Worm (Caenorhabditis elegans): ENCODE results near the gene ins-15.

Gene ins-15

DNA sequence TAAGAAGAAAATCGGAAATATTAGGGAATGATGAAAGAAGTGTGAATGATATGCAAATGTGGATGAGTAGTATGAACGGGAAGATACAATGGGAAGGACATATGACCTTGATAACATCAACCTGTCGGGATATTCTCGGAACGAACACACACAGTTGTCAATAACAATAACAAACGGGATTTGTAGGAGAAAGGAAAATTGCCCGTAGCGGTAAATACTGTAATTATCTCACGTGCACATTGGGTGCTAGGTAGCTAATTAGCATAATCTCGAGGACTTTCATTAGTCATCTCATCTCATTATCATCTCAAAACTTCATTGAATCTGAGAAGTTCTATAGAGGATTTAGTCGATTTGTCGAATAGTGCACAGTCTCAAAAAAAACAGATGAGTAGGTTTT, 31.5 kb downstream of the ins-15 start:
- TF ChIP-seq ztf-11 (tag; optimal IDR thresholded peaks at IDR 0.05) (no peak), unc-62 (GFP tag; optimal IDR thresholded peaks at IDR 0.05) (peak; percentile 32), ham-2 (GFP tag; optimal IDR thresholded peaks at IDR 0.05) (peak; percentile 84), elt-1 (tag; optimal IDR thresholded peaks at IDR 0.05; ENCODE audit: borderline replicate concordance, insufficient read depth) (peak; percentile 51), nhr-237 (tag; optimal IDR thresholded peaks at IDR 0.05) (no peak)

DNA sequence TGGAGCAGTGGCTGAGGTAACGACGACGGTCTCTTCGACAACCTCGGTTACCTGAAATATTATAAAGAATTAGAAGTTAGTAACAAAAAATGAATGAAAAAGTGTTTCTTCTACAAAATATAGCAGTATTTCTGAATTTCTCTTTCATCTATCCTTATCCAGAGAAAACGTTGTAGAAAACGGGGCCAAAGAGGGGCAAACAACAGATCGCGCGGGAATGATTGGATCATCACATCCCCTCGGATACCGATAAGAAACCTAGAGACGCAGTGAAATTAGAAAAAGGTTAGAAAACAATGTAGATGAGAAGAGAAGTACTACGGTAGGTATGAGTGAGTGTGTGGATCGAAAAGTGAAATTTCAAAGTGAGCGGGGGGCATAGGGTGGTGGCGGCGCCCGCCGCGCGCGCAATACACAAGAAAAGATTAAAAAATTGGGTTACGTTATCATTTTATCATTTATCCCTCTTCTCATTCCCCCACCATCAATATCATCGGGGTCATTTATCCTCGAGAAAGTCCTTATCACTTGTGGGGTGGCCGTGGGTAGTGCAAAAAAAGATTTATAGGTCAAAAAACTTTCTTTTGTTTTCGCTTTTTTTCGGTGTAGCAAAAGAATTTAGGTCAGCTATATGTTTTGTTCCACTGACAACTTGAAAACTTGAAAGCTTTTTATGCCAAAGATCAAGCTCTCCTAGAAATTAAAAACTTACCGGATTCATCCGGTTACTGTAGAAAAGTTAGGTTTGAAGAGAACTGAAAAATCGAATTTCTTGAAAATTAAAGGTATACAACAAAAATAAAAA, 32.2 kb downstream of the ins-15 start, which contains the start of the genes dpy-10 and T14B4.19:
Gene dpy-10 (minus strand): TSS at position 51 of the 805 bp plus-strand sequence.
Gene T14B4.19 (minus strand): TSS at position 755 of the 805 bp plus-strand sequence.
- TF ChIP-seq sptf-1 (tag; optimal IDR thresholded peaks at IDR 0.05) (no peak), elt-1 (tag; optimal IDR thresholded peaks at IDR 0.05; ENCODE audit: borderline replicate concordance, insufficient read depth) (peak; percentile 80), ceh-43 (GFP tag; optimal IDR thresholded peaks at IDR 0.05) (no peak), elt-3 (tag; optimal IDR thresholded peaks at IDR 0.05) (peak; percentile 58), cnd-1 (tag; optimal IDR thresholded peaks at IDR 0.05) (no peak), mep-1 (tag; optimal IDR thresholded peaks at IDR 0.05) (no peak), blmp-1 (tag; optimal IDR thresholded peaks at IDR 0.05) (peak; percentile 82), drap-1 (GFP tag; optimal IDR thresholded peaks at IDR 0.05) (no peak), unc-62 (GFP tag; optimal IDR thresholded peaks at IDR 0.05) (no peak), ham-2 (GFP tag; optimal IDR thresholded peaks at IDR 0.05) (peak; percentile 39), nhr-237 (tag; optimal IDR thresholded peaks at IDR 0.05) (no peak), lin-13 (tag; optimal IDR thresholded peaks at IDR 0.05) (no peak), ceh-83 (GFP tag; optimal IDR thresholded peaks at IDR 0.05) (no peak)

DNA sequence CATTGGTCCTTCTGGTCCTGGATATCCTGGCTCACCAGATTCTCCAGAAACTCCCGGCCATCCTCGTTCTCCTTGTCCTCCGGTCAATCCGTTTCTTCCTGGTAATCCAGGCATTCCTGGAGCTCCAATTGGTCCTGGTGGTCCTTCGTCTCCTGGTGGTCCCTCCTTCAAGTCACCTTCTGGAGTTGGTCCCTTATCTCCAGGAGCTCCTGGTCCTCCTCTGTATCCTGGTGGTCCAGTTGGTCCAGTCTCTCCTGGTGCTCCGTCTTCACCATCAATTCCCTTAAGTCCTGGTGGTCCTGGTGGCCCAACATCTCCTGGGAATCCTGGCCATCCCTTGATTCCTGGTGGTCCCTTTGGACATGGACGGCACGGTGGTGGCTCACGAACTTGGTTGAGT, 34.0 kb downstream of the ins-15 start:
- TF ChIP-seq nhr-28 (tag; optimal IDR thresholded peaks at IDR 0.05), result no peak
- no peak for TF ChIP-seq ztf-11 (tag; optimal IDR thresholded peaks at IDR 0.05)
- no peak for TF ChIP-seq ceh-39 (tag; optimal IDR thresholded peaks at IDR 0.05)
- TF ChIP-seq ceh-83 (GFP tag; optimal IDR thresholded peaks at IDR 0.05), result no peak
- TF ChIP-seq blmp-1 (tag; optimal IDR thresholded peaks at IDR 0.05), result no peak
- TF ChIP-seq nhr-12 (tag; optimal IDR thresholded peaks at IDR 0.05), result no peak

DNA sequence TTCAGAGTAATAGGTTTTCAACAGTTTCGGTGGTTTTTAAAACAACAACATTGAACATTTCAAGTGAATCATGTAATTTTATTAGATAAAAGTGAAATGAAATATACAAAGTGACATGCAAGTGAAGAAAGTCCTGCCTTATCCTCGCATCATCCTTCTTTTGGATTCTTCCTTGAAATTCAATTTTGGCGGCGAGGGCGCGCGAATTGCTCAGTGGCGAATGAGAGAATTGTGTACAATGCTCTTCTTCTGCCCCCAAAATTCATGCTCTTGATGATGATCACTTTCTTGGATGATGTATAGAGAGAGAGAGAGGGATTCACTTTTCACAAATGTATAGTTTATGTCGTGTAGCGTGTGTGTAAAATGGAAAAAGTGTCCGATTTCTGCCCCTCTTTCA, 34.9 kb downstream of the ins-15 start:
- peak; percentile 96 for TF ChIP-seq ces-1 (GFP tag; optimal IDR thresholded peaks at IDR 0.05)
- TF ChIP-seq tbx-8 (GFP tag; optimal IDR thresholded peaks at IDR 0.05), result no peak

DNA sequence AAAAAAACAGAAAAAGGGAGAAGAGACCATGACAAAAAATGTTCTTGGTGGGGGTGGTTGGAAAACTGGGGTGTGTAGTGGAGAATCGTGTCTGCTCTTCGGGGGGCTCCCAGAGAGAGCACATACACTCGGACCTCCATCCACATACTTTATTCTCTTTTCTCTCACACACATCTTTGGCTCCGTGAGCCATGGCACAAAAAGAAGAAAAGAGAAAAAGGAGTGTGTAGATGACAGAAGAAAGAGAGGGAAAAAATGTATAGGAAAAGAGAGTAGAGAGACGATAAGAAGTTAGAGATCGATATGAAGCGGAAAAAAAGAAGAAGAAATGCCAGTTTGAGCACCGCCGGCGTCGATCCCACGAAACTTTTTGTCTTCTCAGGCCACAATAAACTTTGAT, 35.6 kb downstream of the ins-15 start:
- TF ChIP-seq nhr-2 (tag; optimal IDR thresholded peaks at IDR 0.05) (no peak), unc-62 (GFP tag; optimal IDR thresholded peaks at IDR 0.05) (peak; percentile 21), unc-120 (tag; optimal IDR thresholded peaks at IDR 0.05; ENCODE audit: poor library complexity, severe bottlenecking) (peak; percentile 90)

DNA sequence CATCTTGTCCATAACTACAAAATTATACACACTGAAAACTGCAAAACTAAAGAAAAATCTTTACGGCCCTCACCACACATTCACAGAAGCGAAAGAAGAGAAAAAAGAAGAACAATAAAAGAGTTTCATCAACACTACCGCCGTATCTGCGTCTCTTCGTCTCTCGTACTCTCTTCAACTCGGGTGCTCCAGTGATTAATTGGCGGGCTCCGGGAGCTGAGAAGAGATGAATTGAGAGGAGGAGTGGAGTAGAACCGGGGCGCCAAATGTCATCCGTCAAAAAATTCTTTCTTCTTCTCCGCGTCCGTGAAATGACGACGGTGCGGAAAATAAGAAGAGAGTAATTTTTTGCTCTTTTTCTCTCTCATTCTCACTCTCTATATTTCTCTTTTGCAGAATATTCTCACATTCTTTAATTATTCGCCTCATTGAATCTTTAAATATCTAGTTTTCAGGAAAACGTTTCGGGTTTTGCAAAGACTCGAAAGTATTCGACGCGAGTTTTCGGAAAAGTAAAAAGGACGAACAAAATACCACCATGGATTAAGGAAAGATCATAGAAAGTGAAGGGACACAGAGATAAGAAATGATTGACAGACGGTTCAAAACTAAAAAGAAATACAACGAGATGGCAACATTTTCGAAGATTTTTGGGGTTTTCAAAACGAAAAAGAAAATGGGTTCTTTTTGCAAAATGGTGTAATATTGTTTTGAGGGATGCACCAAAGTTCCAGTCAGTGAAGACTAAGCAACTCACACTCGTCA, 36.9 kb downstream of the ins-15 start:
- TF ChIP-seq hlh-1 (tag; optimal IDR thresholded peaks at IDR 0.05) (peak; percentile 61), unc-120 (tag; optimal IDR thresholded peaks at IDR 0.05; ENCODE audit: poor library complexity, severe bottlenecking) (peak; percentile 34), ces-1 (GFP tag; optimal IDR thresholded peaks at IDR 0.05) (peak; percentile 49), unc-62 (GFP tag; optimal IDR thresholded peaks at IDR 0.05) (peak; percentile 50), tbx-8 (GFP tag; optimal IDR thresholded peaks at IDR 0.05) (no peak)

DNA sequence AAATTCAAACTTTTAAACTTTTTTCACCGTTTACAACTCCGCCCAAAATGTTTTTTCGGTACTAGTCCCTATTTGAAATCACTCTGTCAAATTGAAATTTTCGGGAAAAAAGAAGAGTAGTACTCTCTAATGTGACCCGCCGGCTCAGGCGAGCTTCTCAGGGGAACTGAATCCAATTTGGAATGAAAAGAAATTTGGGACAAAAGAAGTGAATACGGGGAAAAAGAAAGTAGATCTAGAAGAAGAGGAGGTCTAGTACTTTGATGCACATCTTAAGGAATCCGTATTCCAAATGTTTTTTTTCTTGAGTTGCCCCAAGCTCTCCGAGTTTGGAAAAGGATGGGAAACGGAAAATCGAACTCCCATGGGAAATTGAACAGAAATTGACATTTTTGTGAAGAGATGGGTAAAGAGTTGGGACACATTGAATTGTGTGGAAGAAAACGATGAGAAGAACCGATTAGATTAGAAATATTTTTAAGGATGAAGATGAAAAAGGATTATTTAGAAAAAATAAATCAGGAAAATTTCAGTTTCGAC, 37.9 kb downstream of the ins-15 start:
- TF ChIP-seq M03D4.4 (tag; optimal IDR thresholded peaks at IDR 0.05) (no peak), ces-1 (GFP tag; optimal IDR thresholded peaks at IDR 0.05) (peak; percentile 82), unc-120 (tag; optimal IDR thresholded peaks at IDR 0.05; ENCODE audit: poor library complexity, severe bottlenecking) (no peak)

Measured in whole organism, mixed stage, embryonic.